Worm (Caenorhabditis elegans) whole organism, L4 larva: ENCODE data around the gene nep-9.

ENCODE experiments used
- D1046.2 ChIP-seq: fragments of 200-800 bp; sonication (Bioruptor generic); IDR thresholded peaks from 2 replicates; pipeline ENCODE4 v1.3.6; 2022; ENCODE audit warnings: missing genetic modification characterization, missing compliant biosample characterization
- ceh-28 ChIP-seq: fragments of 150-350 bp; optimal IDR thresholded peaks from 2 replicates; lab custom pipeline; 2014; ENCODE audit warnings: missing biosample characterization, missing genetic modification reagents, missing genetic modification characterization
- lin-38 ChIP-seq: fragments of 200-800 bp; sonication (Bioruptor generic); IDR thresholded peaks from 2 replicates; pipeline ENCODE4 v1.3.6; 2022; ENCODE audit warnings: missing genetic modification reagents, missing genetic modification characterization, missing compliant biosample characterization
- lin-39 ChIP-seq: fragments of 150-350 bp; optimal IDR thresholded peaks from 2 replicates; lab custom pipeline; 2014; ENCODE audit warnings: missing biosample characterization, missing genetic modification reagents, missing genetic modification characterization
- pha-4 ChIP-seq, 2 experiments: fragments of 150-350 bp in 1 of 2; fragments of 200-800 bp in 1 of 2; sonication (Bioruptor generic) in 1 of 2; IDR thresholded peaks in 1 of 2; optimal IDR thresholded peaks in 1 of 2; 2 replicates each; pipeline versions ENCODE4 v1.3.6 to Lab custom; 2014 to 2022; ENCODE audit warnings: missing genetic modification characterization in 2 of 2, missing genetic modification reagents in 2 of 2, missing biosample characterization in 1 of 2, missing compliant biosample characterization in 1 of 2
- unc-130 ChIP-seq: sonication (generic microtip); optimal IDR thresholded peaks from 2 replicates; lab custom pipeline; 2016; ENCODE audit warnings: missing genetic modification reagents, missing genetic modification characterization, missing compliant biosample characterization
- unc-39 ChIP-seq: sonication (generic microtip); optimal IDR thresholded peaks from 2 replicates; lab custom pipeline; 2017; ENCODE audit warnings: missing biosample characterization, missing genetic modification characterization
- unc-62 ChIP-seq, 3 experiments: fragments of 150-350 bp in 1 of 3; sonication (generic microtip); optimal IDR thresholded peaks in 2 of 3; peaks in 1 of 3; 1 replicate in 1 of 3; 2 replicates in 2 of 3; lab custom pipeline; 2014 to 2017; ENCODE audit warnings: missing biosample characterization in 3 of 3, missing genetic modification characterization in 3 of 3, missing genetic modification reagents in 3 of 3, missing genotype in 1 of 3
- zip-11 ChIP-seq: fragments of 200-800 bp; sonication (Bioruptor generic); IDR thresholded peaks from 2 replicates; pipeline ENCODE4 v1.3.6; 2022; ENCODE audit warnings: missing genetic modification characterization, missing compliant biosample characterization

DNA sequence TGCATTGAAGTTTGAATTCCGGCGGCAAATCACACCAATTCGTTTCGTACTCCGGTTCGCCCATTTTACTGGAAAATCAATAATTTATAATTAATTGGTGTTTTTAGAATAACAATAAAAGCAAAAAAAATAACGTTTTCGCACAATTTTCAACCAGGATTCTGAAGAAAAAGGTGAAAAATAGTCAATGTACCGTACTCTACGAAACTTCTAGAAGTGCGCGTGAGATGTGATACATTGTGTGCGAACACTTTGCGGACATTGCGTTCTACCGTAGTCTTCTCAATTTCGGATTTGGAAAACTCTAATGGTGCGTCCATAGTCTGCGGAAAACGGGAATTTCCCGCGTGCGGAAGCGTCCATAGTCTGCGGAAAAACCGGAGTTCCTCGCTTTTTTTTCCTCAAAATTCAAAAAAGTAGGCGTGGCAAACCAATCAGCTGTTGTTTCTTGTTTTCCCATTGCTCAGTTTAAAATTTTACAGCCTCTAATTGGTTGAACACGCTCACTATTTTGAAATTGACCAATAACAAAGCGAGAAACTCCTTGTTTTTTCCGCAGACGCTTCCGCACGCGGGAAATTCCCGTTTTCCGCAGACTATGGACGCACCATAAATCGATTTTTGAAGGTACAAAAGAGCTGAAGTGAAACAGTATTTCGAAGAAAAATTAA is 51.0 kb downstream of the nep-9 start, which contains the start of the genes F14D2.14 and bath-29:
- TF ChIP-seq lin-38 (GFP tag; lab: Robert Waterston, UW) (no peak), D1046.2 (no peak), unc-62 (GFP tag; optimal IDR thresholded peaks at IDR 0.05 in 1 of 2; lab: Kevin White, UChicago) (no peak), unc-62 (tag; optimal IDR thresholded peaks at IDR 0.05; lab: Kevin White, UChicago) (no peak), ceh-28 (tag; lab: Kevin White, UChicago) (no peak), unc-39 (no peak), lin-39 (tag; lab: Kevin White, UChicago) (no peak), pha-4 (GFP tag; IDR thresholded peaks at IDR 0.05; lab: Robert Waterston, UW) (no peak), pha-4 (tag; optimal IDR thresholded peaks at IDR 0.05; lab: Kevin White, UChicago) (no peak), zip-11 (GFP tag; lab: Robert Waterston, UW) (no peak), unc-130 (GFP tag; lab: Kevin White, UChicago) (no peak)
